Worm (Caenorhabditis elegans) whole organism, L3 larva: ENCODE measurements around the gene hyls-1.

Source experiments
- ceh-9 ChIP-seq: sonication (generic microtip); optimal IDR thresholded peaks from 2 replicates; lab custom pipeline; 2018; ENCODE audit warnings: missing biosample characterization, missing genetic modification characterization
- nhr-43 ChIP-seq: sonication (generic microtip); optimal IDR thresholded peaks from 2 replicates; lab custom pipeline; 2016; ENCODE audit warnings: mild to moderate bottlenecking, missing genetic modification characterization, missing compliant biosample characterization; ENCODE audit not compliant: poor library complexity, severe bottlenecking

DNA sequence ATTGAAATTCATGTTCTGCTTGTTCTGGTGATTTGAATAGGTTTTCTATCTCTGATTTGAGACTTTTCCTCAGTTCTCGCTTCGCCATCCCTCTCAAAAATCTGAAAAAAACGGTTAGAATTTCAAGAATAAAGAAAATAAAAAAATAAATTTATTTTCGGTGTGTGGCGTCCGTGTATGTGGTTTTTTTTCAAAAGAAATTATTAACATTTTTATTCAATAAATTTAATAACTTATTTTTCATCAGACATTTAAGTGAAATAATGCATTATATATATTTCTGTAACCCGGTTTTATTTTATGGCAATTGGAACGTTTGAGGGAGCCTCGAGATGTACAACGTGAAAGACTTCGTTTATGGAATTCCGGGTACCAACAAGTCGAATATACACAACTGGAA lies 2.5 kb upstream of the hyls-1 start, which contains the start of gene C05C8.5:
- TF ChIP-seq nhr-43 (tag; lab: Kevin White, UChicago) (no peak), ceh-9 (tag; lab: Kevin White, UChicago) (no peak)
